Worm (Caenorhabditis elegans): Measurements from ENCODE around the gene kynu-1.

DNA sequence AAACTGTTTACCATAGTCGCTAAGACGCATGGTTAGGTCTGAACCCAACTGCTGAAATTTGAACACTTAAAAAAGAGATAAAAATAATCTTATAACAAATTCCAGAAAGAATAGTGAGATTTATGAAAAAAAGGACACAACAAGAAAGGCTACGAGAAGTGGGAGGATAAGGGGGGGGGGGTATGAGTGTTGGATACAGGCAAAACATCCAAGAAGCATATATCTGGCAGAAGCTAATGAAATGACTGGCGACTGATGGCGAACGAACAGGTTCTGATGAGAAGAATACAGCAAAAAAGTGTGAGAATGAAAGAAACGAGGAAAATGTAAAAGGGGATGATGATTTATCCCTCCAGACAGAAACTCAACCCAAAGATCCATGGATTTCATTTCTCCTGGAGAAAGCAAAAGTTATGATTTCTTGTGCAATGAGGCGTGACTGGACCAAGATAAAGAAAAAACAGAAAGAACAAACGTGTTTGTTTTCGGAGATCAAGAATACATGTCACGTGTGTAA lies 43.1 kb downstream of the kynu-1 start, which contains the start of gene ptr-4:
- TF ChIP-seq ces-1 (GFP tag; optimal IDR thresholded peaks at IDR 0.05) (no peak), ceh-90 (tag; optimal IDR thresholded peaks at IDR 0.05) (no peak), fkh-10 (GFP tag; optimal IDR thresholded peaks at IDR 0.05) (no peak)

All from whole organism, L1 larva.